Worm (Caenorhabditis elegans): Measurements from ENCODE around the gene lin-23.

- TF ChIP-seq ceh-48 (tag; optimal IDR thresholded peaks at IDR 0.05): no peak
- TF ChIP-seq zip-5 (tag; optimal IDR thresholded peaks at IDR 0.05): no peak
- TF ChIP-seq ama-1 (optimal IDR thresholded peaks at IDR 0.05): no peak
- no peak for TF ChIP-seq pros-1 (tag; optimal IDR thresholded peaks at IDR 0.05)
- TF ChIP-seq dve-1 (tag; optimal IDR thresholded peaks at IDR 0.05): no peak
- TF ChIP-seq ceh-22 (tag; optimal IDR thresholded peaks at IDR 0.05): no peak
- TF ChIP-seq unc-3 (GFP tag; conservative IDR thresholded peaks at IDR 0.05): no peak
- TF ChIP-seq unc-3 (tag; optimal IDR thresholded peaks at IDR 0.05): no peak
- TF ChIP-seq mec-3 (tag; optimal IDR thresholded peaks at IDR 0.05; ENCODE audit: borderline replicate concordance): no peak
- TF ChIP-seq rnt-1 (tag; optimal IDR thresholded peaks at IDR 0.05): no peak
- TF ChIP-seq pqm-1 (tag; optimal IDR thresholded peaks at IDR 0.05): no peak
- no peak for TF ChIP-seq pha-4 (tag; optimal IDR thresholded peaks at IDR 0.05)
- no peak for TF ChIP-seq ceh-24 (tag; optimal IDR thresholded peaks at IDR 0.05)
- TF ChIP-seq nhr-11 (tag; optimal IDR thresholded peaks at IDR 0.05): no peak
Observed at ce11 chrII:6422812-6423211, 51.7 kb downstream of the lin-23 start, which contains the start of gene K03H9.3.

Data from whole organism, late embryonic.